Fruit fly (Drosophila melanogaster): Measurements from ENCODE around the gene PGRP-LC.

DNA sequence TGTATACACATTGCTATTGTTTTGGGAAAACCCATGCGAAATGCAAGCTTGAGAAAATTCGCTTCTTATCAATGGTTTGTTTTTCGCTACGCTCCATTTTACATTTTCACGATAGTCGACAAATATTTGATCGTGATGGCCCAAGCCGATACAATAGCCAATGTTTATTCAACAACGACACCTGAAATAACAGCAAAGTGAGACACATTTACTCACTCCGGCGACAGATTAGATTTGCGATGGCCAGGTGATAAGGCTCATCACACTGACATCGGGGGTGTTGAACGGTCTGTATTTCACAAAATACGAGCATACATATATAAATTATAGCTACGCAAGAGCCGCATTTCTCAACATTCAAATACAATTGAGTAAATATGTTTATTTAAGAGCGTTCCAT is 58.5 kb downstream of the PGRP-LC start:
- TF ChIP-seq CG8478 (optimal IDR thresholded peaks at IDR 0.05) (no peak), EcR (GFP tag; optimal IDR thresholded peaks at IDR 0.05) (no peak), Dll (optimal IDR thresholded peaks at IDR 0.05) (no peak)

Data from whole organism.